Fruit fly (Drosophila melanogaster): ENCODE data around the gene CG9265.

- TF ChIP-seq sage (GFP tag; optimal IDR thresholded peaks at IDR 0.05) = no peak
- TF ChIP-seq Hr78 (GFP tag; optimal IDR thresholded peaks at IDR 0.05) = no peak
- no peak for TF ChIP-seq Vsx2 (GFP tag; optimal IDR thresholded peaks at IDR 0.05; ENCODE audit: partially characterized antibody)
- no peak for TF ChIP-seq OdsH (GFP tag; optimal IDR thresholded peaks at IDR 0.05)
- no peak for TF ChIP-seq Hnf4 (GFP tag; optimal IDR thresholded peaks at IDR 0.05)
- TF ChIP-seq psq (GFP tag; optimal IDR thresholded peaks at IDR 0.05) = no peak
- TF ChIP-seq dsf (GFP tag; optimal IDR thresholded peaks at IDR 0.05; ENCODE audit: borderline replicate concordance) = no peak
Observed at dm6 chr2L:21096448-21096994, 25.2 kb upstream of the CG9265 start, which contains the start of gene CG34136.

All from whole organism, wandering third instar larva.